Worm (Caenorhabditis elegans): ENCODE data around the gene F23F12.13.

DNA sequence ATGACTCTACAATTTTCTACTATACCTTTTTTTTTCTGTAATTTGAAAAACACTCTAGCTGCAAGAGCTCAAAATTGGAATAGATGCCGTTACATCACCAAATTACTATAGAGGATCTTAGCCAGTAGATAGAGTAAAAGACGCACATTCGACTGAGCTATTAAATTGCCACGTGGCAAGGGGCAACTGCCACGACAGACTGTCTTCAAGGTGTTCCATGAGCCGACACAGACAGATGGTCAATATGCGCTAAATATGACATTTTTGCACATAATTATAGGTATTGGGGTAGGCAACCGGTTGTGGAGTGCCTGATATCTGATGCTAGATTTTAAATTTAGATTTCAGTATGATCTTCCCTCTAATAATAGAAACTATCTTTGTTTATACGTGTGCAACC lies 16.0 kb upstream of the F23F12.13 start:
- TF ChIP-seq B0310.2 (tag; optimal IDR thresholded peaks at IDR 0.05) (no peak), ceh-36 (tag; optimal IDR thresholded peaks at IDR 0.05) (no peak), scrt-1 (GFP tag; IDR thresholded peaks at IDR 0.05) (no peak), ama-1 (optimal IDR thresholded peaks at IDR 0.05) (no peak), pes-1 (GFP tag; IDR thresholded peaks at IDR 0.05) (no peak), tra-4 (tag; optimal IDR thresholded peaks at IDR 0.05) (no peak), ceh-13 (GFP tag; optimal IDR thresholded peaks at IDR 0.05) (no peak), sea-1 (GFP tag; conservative IDR thresholded peaks at IDR 0.05) (no peak), hmbx-1 (tag; optimal IDR thresholded peaks at IDR 0.05) (no peak), hmg-4 (GFP tag; optimal IDR thresholded peaks at IDR 0.05) (no peak), tbx-37 (GFP tag; conservative IDR thresholded peaks at IDR 0.05) (no peak), F13C5.2 (tag; optimal IDR thresholded peaks at IDR 0.05) (no peak), flt-1 (GFP tag; IDR thresholded peaks at IDR 0.05) (no peak)

All from whole organism, early embryonic.